Worm (Caenorhabditis elegans) whole organism, late embryonic: ENCODE measurements around the gene grld-1.

Experiments
- C08G9.2 ChIP-seq: sonication (generic microtip); optimal IDR thresholded peaks from 2 replicates; lab custom pipeline; 2016; ENCODE audit warnings: mild to moderate bottlenecking, missing genetic modification characterization, moderate library complexity, missing compliant biosample characterization
- C38D4.7 ChIP-seq: fragments of 200-800 bp; sonication (Bioruptor generic); optimal IDR thresholded peaks from 2 replicates; lab custom pipeline; 2018; ENCODE audit warnings: mild to moderate bottlenecking, missing genetic modification characterization, moderate library complexity, missing compliant biosample characterization
- K02D7.2 ChIP-seq: sonication (generic microtip); optimal IDR thresholded peaks from 2 replicates; lab custom pipeline; 2017; ENCODE audit warnings: mild to moderate bottlenecking, missing genetic modification characterization, missing compliant biosample characterization
- K09A11.1 ChIP-seq: sonication (generic microtip); optimal IDR thresholded peaks from 2 replicates; lab custom pipeline; 2017; ENCODE audit warnings: antibody characterized with exemption, mild to moderate bottlenecking, missing genetic modification characterization, missing compliant biosample characterization; ENCODE audit not compliant: insufficient read depth
- T23F11.4 ChIP-seq: fragments of 200-800 bp; sonication (Bioruptor generic); optimal IDR thresholded peaks from 2 replicates; lab custom pipeline; 2018; ENCODE audit warnings: mild to moderate bottlenecking, missing genetic modification characterization, missing compliant biosample characterization
- Y22D7AL.16 ChIP-seq: sonication (generic microtip); optimal IDR thresholded peaks from 2 replicates; lab custom pipeline; 2016; ENCODE audit warnings: missing genetic modification characterization, missing compliant biosample characterization
- ama-1 ChIP-seq: fragments of 150-350 bp; optimal IDR thresholded peaks from 2 replicates; lab custom pipeline; 2014
- ceh-14 ChIP-seq: sonication (generic microtip); optimal IDR thresholded peaks from 2 replicates; lab custom pipeline; 2016; ENCODE audit warnings: missing genotype, missing genetic modification characterization, missing compliant biosample characterization
- ceh-18 ChIP-seq: sonication (generic microtip); optimal IDR thresholded peaks from 2 replicates; lab custom pipeline; 2016; ENCODE audit warnings: missing genetic modification characterization, missing compliant biosample characterization
- ceh-22 ChIP-seq: sonication (generic microtip); optimal IDR thresholded peaks from 2 replicates; lab custom pipeline; 2017; ENCODE audit warnings: missing biosample characterization, missing genetic modification characterization
- ceh-30 ChIP-seq: fragments of 150-350 bp; optimal IDR thresholded peaks from 2 replicates; lab custom pipeline; 2014; ENCODE audit warnings: missing biosample characterization, missing genetic modification characterization
- ceh-31 ChIP-seq: sonication (generic microtip); optimal IDR thresholded peaks from 2 replicates; lab custom pipeline; 2016; ENCODE audit warnings: missing genetic modification characterization, missing compliant biosample characterization
- ceh-34 ChIP-seq: sonication (generic microtip); optimal IDR thresholded peaks from 2 replicates; lab custom pipeline; 2016; ENCODE audit warnings: mild to moderate bottlenecking, missing genetic modification characterization, missing compliant biosample characterization
- ceh-48 ChIP-seq: sonication (generic microtip); optimal IDR thresholded peaks from 2 replicates; lab custom pipeline; 2016; ENCODE audit warnings: missing genetic modification characterization, inconsistent platforms, missing compliant biosample characterization
- ceh-6 ChIP-seq: fragments of 200-800 bp; sonication (Bioruptor generic); optimal IDR thresholded peaks from 2 replicates; lab custom pipeline; 2018; ENCODE audit warnings: mild to moderate bottlenecking, missing genetic modification characterization, missing compliant biosample characterization
- ceh-9 ChIP-seq: sonication (generic microtip); optimal IDR thresholded peaks from 2 replicates; lab custom pipeline; 2016; ENCODE audit warnings: mild to moderate bottlenecking, missing genetic modification characterization, inconsistent platforms, missing compliant biosample characterization
- che-1 ChIP-seq: sonication (generic microtip); optimal IDR thresholded peaks from 2 replicates; lab custom pipeline; 2016; ENCODE audit warnings: mild to moderate bottlenecking, missing genetic modification characterization, missing compliant biosample characterization
- elt-2 ChIP-seq: sonication (generic microtip); optimal IDR thresholded peaks from 2 replicates; lab custom pipeline; 2016; ENCODE audit warnings: missing genetic modification reagents, missing genetic modification characterization, missing compliant biosample characterization
- elt-4 ChIP-seq: sonication (generic microtip); optimal IDR thresholded peaks from 2 replicates; lab custom pipeline; 2016; ENCODE audit warnings: missing genetic modification characterization, missing compliant biosample characterization
- ets-4 ChIP-seq: sonication (generic microtip); optimal IDR thresholded peaks from 2 replicates; lab custom pipeline; 2016; ENCODE audit warnings: missing genetic modification characterization, missing compliant biosample characterization
- eyg-1 ChIP-seq: sonication (generic microtip); optimal IDR thresholded peaks from 2 replicates; lab custom pipeline; 2016; ENCODE audit warnings: missing genotype, missing genetic modification characterization, missing compliant biosample characterization
- fax-1 ChIP-seq: sonication (generic microtip); optimal IDR thresholded peaks from 2 replicates; lab custom pipeline; 2016; ENCODE audit warnings: missing genotype, missing genetic modification characterization, missing compliant biosample characterization
- fkh-10 ChIP-seq: fragments of 150-350 bp; optimal IDR thresholded peaks from 2 replicates; lab custom pipeline; 2014; ENCODE audit warnings: missing biosample characterization, missing genetic modification reagents, missing genetic modification characterization
- gmeb-2 ChIP-seq: sonication (generic microtip); optimal IDR thresholded peaks from 2 replicates; lab custom pipeline; 2016; ENCODE audit warnings: missing genetic modification characterization, inconsistent platforms, missing compliant biosample characterization
- hlh-8 ChIP-seq: sonication (generic microtip); optimal IDR thresholded peaks from 2 replicates; lab custom pipeline; 2016; ENCODE audit warnings: missing genotype, missing genetic modification characterization, missing compliant biosample characterization
- lim-6 ChIP-seq: sonication (generic microtip); optimal IDR thresholded peaks from 2 replicates; lab custom pipeline; 2016; ENCODE audit warnings: missing genetic modification characterization, missing compliant biosample characterization
- madf-2 ChIP-seq: sonication (generic microtip); optimal IDR thresholded peaks from 2 replicates; lab custom pipeline; 2017; ENCODE audit warnings: missing genetic modification characterization, missing compliant biosample characterization
- mec-3 ChIP-seq: sonication (generic microtip); optimal IDR thresholded peaks from 2 replicates; lab custom pipeline; 2016; ENCODE audit warnings: borderline replicate concordance, missing genetic modification characterization, missing compliant biosample characterization
- nfya-1 ChIP-seq: sonication (generic microtip); optimal IDR thresholded peaks from 2 replicates; lab custom pipeline; 2017; ENCODE audit warnings: missing genetic modification characterization, mild to moderate bottlenecking, missing compliant biosample characterization, antibody characterized with exemption, moderate library complexity
- nhr-11 ChIP-seq: fragments of 150-350 bp; optimal IDR thresholded peaks from 2 replicates; lab custom pipeline; 2014; ENCODE audit warnings: missing biosample characterization, missing genetic modification characterization
- nhr-232 ChIP-seq: sonication (generic microtip); optimal IDR thresholded peaks from 2 replicates; lab custom pipeline; 2016; ENCODE audit warnings: missing genetic modification characterization, missing compliant biosample characterization
- npax-4 ChIP-seq: sonication (generic microtip); optimal IDR thresholded peaks from 2 replicates; lab custom pipeline; 2016; ENCODE audit warnings: missing genetic modification characterization, missing compliant biosample characterization
- odd-2 ChIP-seq: sonication (generic microtip); optimal IDR thresholded peaks from 2 replicates; lab custom pipeline; 2017; ENCODE audit warnings: antibody characterized with exemption, mild to moderate bottlenecking, missing genetic modification characterization, missing compliant biosample characterization
- pax-1 ChIP-seq: fragments of 150-350 bp; optimal IDR thresholded peaks from 2 replicates; lab custom pipeline; 2014; ENCODE audit warnings: missing biosample characterization, missing genetic modification characterization
- pha-4 ChIP-seq: fragments of 150-350 bp; optimal IDR thresholded peaks from 2 replicates; lab custom pipeline; 2018; ENCODE audit warnings: missing biosample characterization, missing genetic modification reagents, missing genetic modification characterization
- ref-2 ChIP-seq: sonication (generic microtip); optimal IDR thresholded peaks from 2 replicates; lab custom pipeline; 2016; ENCODE audit warnings: missing genetic modification characterization, missing compliant biosample characterization
- rnt-1 ChIP-seq: sonication (generic microtip); optimal IDR thresholded peaks from 2 replicates; lab custom pipeline; 2016; ENCODE audit warnings: missing genetic modification characterization, missing compliant biosample characterization
- sox-2 ChIP-seq: fragments of 200-800 bp; sonication (Bioruptor generic); IDR thresholded peaks from 2 replicates; pipeline ENCODE4 v1.3.6; 2022; ENCODE audit warnings: missing genetic modification reagents, missing genetic modification characterization, missing compliant biosample characterization
- syd-9 ChIP-seq: sonication (generic microtip); optimal IDR thresholded peaks from 2 replicates; lab custom pipeline; 2016; ENCODE audit warnings: mild to moderate bottlenecking, missing genetic modification characterization, moderate library complexity, missing compliant biosample characterization
- tbx-2 ChIP-seq: sonication (generic microtip); optimal IDR thresholded peaks from 2 replicates; lab custom pipeline; 2016; ENCODE audit warnings: missing genetic modification characterization, missing compliant biosample characterization
- ttx-3 ChIP-seq: sonication (generic microtip); optimal IDR thresholded peaks from 2 replicates; lab custom pipeline; 2016; ENCODE audit warnings: missing genetic modification reagents, missing genetic modification characterization, missing compliant biosample characterization
- unc-3 ChIP-seq, 2 experiments: fragments of 200-800 bp in 1 of 2; sonication (Bioruptor generic) in 1 of 2; sonication (generic microtip) in 1 of 2; conservative IDR thresholded peaks in 1 of 2; optimal IDR thresholded peaks in 1 of 2; 2 replicates each; pipeline versions ENCODE4 v1.3.6 to Lab custom; 2016 to 2022; ENCODE audit warnings: missing compliant biosample characterization in 2 of 2, missing genetic modification characterization in 2 of 2, missing genetic modification reagents in 1 of 2
- unc-42 ChIP-seq: sonication (generic microtip); optimal IDR thresholded peaks from 2 replicates; lab custom pipeline; 2016; ENCODE audit warnings: missing genotype, missing genetic modification characterization, missing compliant biosample characterization

grld-1 gene

ce11 chrIV:125881-126781 is at the start of gene grld-1, which contains the start of gene cox-6C:
Gene grld-1, minus strand, starts transcription at chrIV:125931.
Gene cox-6C, plus strand, starts transcription at chrIV:126731.
- TF ChIP-seq unc-3 (GFP tag; conservative IDR thresholded peaks at IDR 0.05; lab: Robert Waterston, UW) (no peak), unc-3 (tag; optimal IDR thresholded peaks at IDR 0.05; lab: Kevin White, UChicago) (no peak), ceh-14 (tag; lab: Kevin White, UChicago) (peak; percentile 7), gmeb-2 (tag; lab: Kevin White, UChicago) (no peak), nfya-1 (tag; lab: Kevin White, UChicago) (peak; percentile 59), fkh-10 (GFP tag; lab: Kevin White, UChicago) (no peak), ceh-22 (tag; lab: Kevin White, UChicago) (no peak), ceh-48 (tag; lab: Kevin White, UChicago) (peak; percentile 69), unc-42 (tag; lab: Kevin White, UChicago) (peak; percentile 27), K09A11.1 (peak; percentile 58), elt-2 (tag; lab: Kevin White, UChicago) (peak; percentile 36), fax-1 (no peak), tbx-2 (peak; percentile 6), ets-4 (tag; lab: Kevin White, UChicago) (peak; percentile 16), mec-3 (tag; lab: Kevin White, UChicago) (no peak), hlh-8 (no peak), ceh-31 (peak; percentile 55), ceh-34 (peak; percentile 78), ceh-6 (GFP tag; lab: Kevin White, UChicago) (no peak)

- no peak for TF ChIP-seq madf-2 (tag; lab: Kevin White, UChicago)
- peak; percentile 25 for TF ChIP-seq tbx-2
- TF ChIP-seq elt-2 (tag; lab: Kevin White, UChicago), result peak; percentile 62
- peak; percentile 9 for TF ChIP-seq ref-2 (tag; lab: Kevin White, UChicago)
Observed at ce11 chrIV:174115-174514, 48.4 kb upstream of the grld-1 start.

- TF ChIP-seq ceh-18, result no peak
- no peak for TF ChIP-seq odd-2 (tag; lab: Kevin White, UChicago)
- TF ChIP-seq ama-1 (lab: Kevin White, UChicago), result no peak
- TF ChIP-seq madf-2 (tag; lab: Kevin White, UChicago), result no peak
- TF ChIP-seq pax-1 (tag; lab: Kevin White, UChicago), result no peak
- no peak for TF ChIP-seq syd-9 (tag; lab: Kevin White, UChicago)
- TF ChIP-seq Y22D7AL.16, result no peak
- peak; percentile 66 for TF ChIP-seq sox-2
- TF ChIP-seq ref-2 (tag; lab: Kevin White, UChicago), result peak; percentile 27
- TF ChIP-seq ets-4 (tag; lab: Kevin White, UChicago), result no peak
- no peak for TF ChIP-seq fax-1
- no peak for TF ChIP-seq ceh-30
- TF ChIP-seq eyg-1 (tag; lab: Kevin White, UChicago), result peak; percentile 9
- TF ChIP-seq che-1 (tag; lab: Kevin White, UChicago), result no peak
- TF ChIP-seq mec-3 (tag; lab: Kevin White, UChicago), result no peak
- no peak for TF ChIP-seq K02D7.2 (tag; lab: Kevin White, UChicago)
- no peak for TF ChIP-seq hlh-8
- TF ChIP-seq tbx-2, result peak; percentile 9
- TF ChIP-seq, all 69 proteins: peak for 4
Observed at ce11 chrIV:172990-173389, 47.3 kb upstream of the grld-1 start.

- TF ChIP-seq ttx-3 (tag; lab: Kevin White, UChicago), result no peak
- no peak for TF ChIP-seq nhr-11 (tag; lab: Kevin White, UChicago)
- no peak for TF ChIP-seq ref-2 (tag; lab: Kevin White, UChicago)
- TF ChIP-seq nhr-232, result no peak
- no peak for TF ChIP-seq T23F11.4 (GFP tag; lab: Kevin White, UChicago)
- TF ChIP-seq ceh-6 (GFP tag; lab: Kevin White, UChicago), result no peak
- TF ChIP-seq unc-3 (GFP tag; conservative IDR thresholded peaks at IDR 0.05; lab: Robert Waterston, UW), result no peak
- no peak for TF ChIP-seq unc-3 (tag; optimal IDR thresholded peaks at IDR 0.05; lab: Kevin White, UChicago)
- no peak for TF ChIP-seq C38D4.7 (GFP tag; lab: Kevin White, UChicago)
- TF ChIP-seq eyg-1 (tag; lab: Kevin White, UChicago), result no peak
- no peak for TF ChIP-seq rnt-1 (tag; lab: Kevin White, UChicago)
- no peak for TF ChIP-seq npax-4 (tag; lab: Kevin White, UChicago)
- no peak for TF ChIP-seq lim-6
- no peak for TF ChIP-seq ceh-9 (tag; lab: Kevin White, UChicago)
- TF ChIP-seq C08G9.2, result no peak
- no peak for TF ChIP-seq elt-4
- TF ChIP-seq sox-2, result no peak
- no peak for TF ChIP-seq K09A11.1
- no peak for TF ChIP-seq pha-4
- no peak for TF ChIP-seq gmeb-2 (tag; lab: Kevin White, UChicago)
Observed at ce11 chrIV:171036-171435, 45.3 kb upstream of the grld-1 start.
